Fruit fly (Drosophila melanogaster) whole organism, prepupa: ENCODE results near the gene Elo68beta.

Source experiments
- Blimp-1 ChIP-seq: fragments of 200-800 bp; sonication (Bioruptor generic); optimal IDR thresholded peaks from 3 replicates; lab custom pipeline; 2017; ENCODE audit warnings: missing biosample characterization, missing genetic modification characterization, mild to moderate bottlenecking, moderate library complexity, missing genetic modification reagents
- CG10669 ChIP-seq: fragments of 200-800 bp; sonication (Bioruptor generic); optimal IDR thresholded peaks from 3 replicates; lab custom pipeline; 2018; ENCODE audit warnings: missing biosample characterization, mild to moderate bottlenecking, missing genetic modification characterization, moderate library complexity
- CG11294 ChIP-seq: fragments of 200-800 bp; sonication (Bioruptor generic); IDR thresholded peaks from 2 replicates; pipeline ENCODE4 v1.3.6; 2022; ENCODE audit warnings: missing biosample characterization, missing genetic modification characterization
- CG11762 ChIP-seq: fragments of 200-800 bp; sonication (Bioruptor generic); optimal IDR thresholded peaks from 3 replicates; lab custom pipeline; 2016; ENCODE audit warnings: missing biosample characterization, missing genetic modification characterization; ENCODE audit not compliant: insufficient read depth
- CG11902 ChIP-seq: fragments of 200-800 bp; sonication (Bioruptor generic); optimal IDR thresholded peaks from 3 replicates; lab custom pipeline; 2016; ENCODE audit warnings: missing biosample characterization, missing genetic modification characterization
- CG15336 ChIP-seq: fragments of 200-800 bp; sonication (Bioruptor generic); IDR thresholded peaks from 2 replicates; pipeline ENCODE4 v1.3.6; 2022; ENCODE audit warnings: missing biosample characterization, missing genetic modification characterization
- CG1621 ChIP-seq: fragments of 200-800 bp; sonication (Bioruptor generic); optimal IDR thresholded peaks from 3 replicates; lab custom pipeline; 2018; ENCODE audit warnings: missing biosample characterization, mild to moderate bottlenecking, missing genetic modification characterization
- CG3032 ChIP-seq: fragments of 200-800 bp; optimal IDR thresholded peaks from 2 replicates; lab custom pipeline; 2019; ENCODE audit warnings: missing biosample characterization, mild to moderate bottlenecking, missing genetic modification characterization, moderate library complexity
- CG32006 ChIP-seq: fragments of 200-800 bp; sonication (Bioruptor generic); optimal IDR thresholded peaks from 3 replicates; lab custom pipeline; 2017; ENCODE audit warnings: missing biosample characterization, mild to moderate bottlenecking, missing genetic modification characterization
- CG34406 ChIP-seq: fragments of 200-800 bp; sonication (Bioruptor generic); optimal IDR thresholded peaks from 3 replicates; lab custom pipeline; 2016; ENCODE audit warnings: missing biosample characterization, missing genetic modification characterization
- CG4318 ChIP-seq: fragments of 200-800 bp; sonication (Bioruptor generic); optimal IDR thresholded peaks from 3 replicates; lab custom pipeline; 2017; ENCODE audit warnings: missing biosample characterization, mild to moderate bottlenecking, missing genetic modification characterization
- CG6276 ChIP-seq: fragments of 200-800 bp; sonication (Bioruptor generic); optimal IDR thresholded peaks from 2 replicates; lab custom pipeline; 2017; ENCODE audit warnings: missing biosample characterization, mild to moderate bottlenecking, missing genetic modification characterization
- CG6792 ChIP-seq: fragments of 200-800 bp; sonication (Bioruptor generic); optimal IDR thresholded peaks from 3 replicates; lab custom pipeline; 2016; ENCODE audit warnings: missing biosample characterization, missing genetic modification characterization
- CG6854 ChIP-seq: fragments of 200-800 bp; sonication (Bioruptor generic); optimal IDR thresholded peaks from 2 replicates; lab custom pipeline; 2017; ENCODE audit warnings: missing biosample characterization, mild to moderate bottlenecking, missing genetic modification characterization
- CG7368 ChIP-seq: fragments of 200-800 bp; sonication (Bioruptor generic); optimal IDR thresholded peaks from 3 replicates; lab custom pipeline; 2016; ENCODE audit warnings: missing biosample characterization, missing genetic modification characterization
- CG8319 ChIP-seq: fragments of 200-800 bp; sonication (Bioruptor generic); optimal IDR thresholded peaks from 3 replicates; lab custom pipeline; 2016; ENCODE audit warnings: missing biosample characterization, missing genetic modification characterization
- CG8632 ChIP-seq: fragments of 200-800 bp; sonication (Bioruptor generic); optimal IDR thresholded peaks from 3 replicates; lab custom pipeline; 2016; ENCODE audit warnings: missing biosample characterization, missing genetic modification characterization
- CG9139 ChIP-seq: fragments of 200-800 bp; sonication (Bioruptor generic); optimal IDR thresholded peaks from 3 replicates; lab custom pipeline; 2017; ENCODE audit warnings: missing biosample characterization, mild to moderate bottlenecking, missing genetic modification characterization
- Eip75B ChIP-seq: fragments of 200-800 bp; sonication (Bioruptor generic); optimal IDR thresholded peaks from 3 replicates; lab custom pipeline; 2016; ENCODE audit warnings: missing biosample characterization, missing genetic modification characterization
- Ets96B ChIP-seq: fragments of 200-800 bp; optimal IDR thresholded peaks from 2 replicates; lab custom pipeline; 2019; ENCODE audit warnings: missing biosample characterization, mild to moderate bottlenecking, missing genetic modification characterization, moderate library complexity
- Gug ChIP-seq: fragments of 200-800 bp; sonication (Bioruptor generic); IDR thresholded peaks from 2 replicates; pipeline ENCODE4 v1.3.6; 2022; ENCODE audit warnings: missing biosample characterization, missing genetic modification characterization
- Hr38 ChIP-seq: sonication (Bioruptor generic); optimal IDR thresholded peaks from 2 replicates; lab custom pipeline; 2016; ENCODE audit warnings: missing biosample characterization, missing genetic modification characterization
- Hr39 ChIP-seq: fragments of 200-800 bp; sonication (Bioruptor generic); optimal IDR thresholded peaks from 2 replicates; lab custom pipeline; 2016; ENCODE audit warnings: missing biosample characterization, missing genetic modification characterization
- Hr4 ChIP-seq: fragments of 200-800 bp; sonication (Bioruptor generic); optimal IDR thresholded peaks from 3 replicates; lab custom pipeline; 2016; ENCODE audit warnings: missing biosample characterization, missing genetic modification characterization
- Lpt ChIP-seq: fragments of 200-800 bp; sonication (Bioruptor generic); optimal IDR thresholded peaks from 3 replicates; lab custom pipeline; 2016; ENCODE audit warnings: missing biosample characterization, missing genetic modification characterization
- Met ChIP-seq: fragments of 200-800 bp; sonication (Bioruptor generic); optimal IDR thresholded peaks from 3 replicates; lab custom pipeline; 2016; ENCODE audit warnings: missing biosample characterization, missing genetic modification characterization
- OdsH ChIP-seq: fragments of 200-800 bp; sonication (Bioruptor generic); optimal IDR thresholded peaks from 3 replicates; lab custom pipeline; 2016; ENCODE audit warnings: missing biosample characterization, missing genetic modification characterization
- Smox ChIP-seq: fragments of 200-800 bp; sonication (Bioruptor generic); optimal IDR thresholded peaks from 3 replicates; lab custom pipeline; 2016; ENCODE audit warnings: missing biosample characterization, missing genetic modification characterization
- Sox102F ChIP-seq: fragments of 200-800 bp; sonication (Bioruptor generic); optimal IDR thresholded peaks from 2 replicates; lab custom pipeline; 2016; ENCODE audit warnings: missing biosample characterization, mild to moderate bottlenecking, missing genetic modification characterization
- Sox14 ChIP-seq: fragments of 200-800 bp; sonication (Bioruptor generic); optimal IDR thresholded peaks from 3 replicates; lab custom pipeline; 2016; ENCODE audit warnings: missing biosample characterization, missing genetic modification characterization
- Sox15 ChIP-seq: fragments of 200-800 bp; sonication (Bioruptor generic); optimal IDR thresholded peaks from 3 replicates; lab custom pipeline; 2016; ENCODE audit warnings: missing biosample characterization, missing genetic modification characterization
- achi ChIP-seq: fragments of 200-800 bp; sonication (Bioruptor generic); optimal IDR thresholded peaks from 3 replicates; lab custom pipeline; 2016; ENCODE audit warnings: missing biosample characterization, missing genetic modification characterization
- cyc ChIP-seq: fragments of 200-800 bp; sonication (Bioruptor generic); optimal IDR thresholded peaks from 3 replicates; lab custom pipeline; 2016; ENCODE audit warnings: missing biosample characterization, missing genetic modification characterization
- dac ChIP-seq: fragments of 200-800 bp; sonication (Bioruptor generic); optimal IDR thresholded peaks from 2 replicates; lab custom pipeline; 2017; ENCODE audit warnings: missing biosample characterization, mild to moderate bottlenecking, missing genetic modification characterization
- dsx ChIP-seq: fragments of 200-800 bp; optimal IDR thresholded peaks from 3 replicates; lab custom pipeline; 2019; ENCODE audit warnings: missing biosample characterization, mild to moderate bottlenecking, missing genetic modification characterization, moderate library complexity; ENCODE audit not compliant: poor library complexity, severe bottlenecking
- esn ChIP-seq: fragments of 200-800 bp; sonication (Bioruptor generic); optimal IDR thresholded peaks from 2 replicates; lab custom pipeline; 2016; ENCODE audit warnings: missing biosample characterization, mild to moderate bottlenecking, missing genetic modification characterization, moderate library complexity
- fd59A ChIP-seq: fragments of 200-800 bp; sonication (Bioruptor generic); optimal IDR thresholded peaks from 2 replicates; lab custom pipeline; 2017; ENCODE audit warnings: missing biosample characterization, mild to moderate bottlenecking, missing genetic modification characterization, missing genetic modification reagents
- fd85E ChIP-seq: fragments of 200-800 bp; sonication (Bioruptor generic); optimal IDR thresholded peaks from 3 replicates; lab custom pipeline; 2016; ENCODE audit warnings: missing biosample characterization, missing genetic modification characterization
- fkh ChIP-seq: fragments of 200-800 bp; sonication (Bioruptor generic); optimal IDR thresholded peaks from 3 replicates; lab custom pipeline; 2017; ENCODE audit warnings: missing biosample characterization, mild to moderate bottlenecking, missing genetic modification characterization, moderate library complexity
- net ChIP-seq: fragments of 200-800 bp; sonication (Bioruptor generic); optimal IDR thresholded peaks from 3 replicates; lab custom pipeline; 2016; ENCODE audit warnings: missing biosample characterization, missing genetic modification characterization
- pdm3 ChIP-seq: fragments of 200-800 bp; sonication (Bioruptor generic); optimal IDR thresholded peaks from 3 replicates; lab custom pipeline; 2016; ENCODE audit warnings: missing biosample characterization, missing genetic modification characterization
- salr ChIP-seq, 2 experiments: fragments of 200-800 bp; sonication (Bioruptor generic); optimal IDR thresholded peaks; 3 replicates each; lab custom pipeline; 2016 to 2018; ENCODE audit warnings: missing biosample characterization in 2 of 2, missing genetic modification characterization in 2 of 2, mild to moderate bottlenecking in 1 of 2
- spab ChIP-seq: fragments of 200-800 bp; sonication (Bioruptor generic); optimal IDR thresholded peaks from 2 replicates; lab custom pipeline; 2017; ENCODE audit warnings: missing biosample characterization, mild to moderate bottlenecking, missing genetic modification characterization, missing genetic modification reagents
- ss ChIP-seq, 2 experiments: fragments of 200-800 bp; sonication (Bioruptor generic); optimal IDR thresholded peaks; 2 replicates in 1 of 2; 3 replicates in 1 of 2; lab custom pipeline; 2017 to 2018; ENCODE audit warnings: mild to moderate bottlenecking in 2 of 2, missing biosample characterization in 2 of 2, missing genetic modification characterization in 2 of 2, moderate library complexity in 1 of 2
- svp ChIP-seq: fragments of 200-800 bp; sonication (Bioruptor generic); peaks from one replicate; lab custom pipeline; 2016; ENCODE audit warnings: missing biosample characterization, missing genetic modification characterization
- topi ChIP-seq: fragments of 200-800 bp; sonication (Bioruptor generic); optimal IDR thresholded peaks from 3 replicates; lab custom pipeline; 2016; ENCODE audit warnings: missing biosample characterization, missing genetic modification characterization

The Elo68beta gene

dm6 chr3L:11123088-11123487 lies 21.6 kb upstream of the Elo68beta start, which contains the start of the genes Ufd1 and NaPi-III (continued):
- TF ChIP-seq CG11294 (GFP tag; lab: Robert Waterston, UW) (no peak), spab (GFP tag; lab: Kevin White, UChicago) (no peak), CG10669 (no peak), CG11762 (no peak), Eip75B (peak; percentile 7), fd85E (GFP tag; lab: Kevin White, UChicago) (no peak), fd59A (GFP tag; lab: Kevin White, UChicago) (no peak), Hr38 (GFP tag; lab: Kevin White, UChicago) (no peak), Sox15 (GFP tag; lab: Kevin White, UChicago) (no peak), CG3032 (tag; lab: Kevin White, UChicago) (peak; percentile 41), CG9139 (GFP tag; lab: Kevin White, UChicago) (no peak), Met (GFP tag; lab: Kevin White, UChicago) (no peak), Sox14 (GFP tag; lab: Kevin White, UChicago) (peak; percentile 78), CG1621 (peak; percentile 65), fkh (GFP tag; lab: Kevin White, UChicago) (peak; percentile 18), CG8319 (GFP tag; lab: Kevin White, UChicago) (no peak), CG4318 (no peak), Smox (no peak), Hr39 (GFP tag; lab: Kevin White, UChicago) (peak; percentile 2)

dm6 chr3L:11120419-11120958 lies 19.0 kb upstream of the Elo68beta start, which contains the start of the genes FoxK and mRpL2:
Gene FoxK, minus strand, starts transcription at chr3L:11120783.
Gene mRpL2, plus strand, starts transcription at chr3L:11120847.
- peak; percentile 91 for TF ChIP-seq Lpt
- peak; percentile 74 for TF ChIP-seq svp (GFP tag; lab: Kevin White, UChicago)
- no peak for TF ChIP-seq CG11294 (GFP tag; lab: Robert Waterston, UW)
- peak; percentile 41 for TF ChIP-seq esn (GFP tag; lab: Kevin White, UChicago)
- TF ChIP-seq CG6276 (GFP tag; lab: Kevin White, UChicago) = peak; percentile 94
- peak; percentile 28 for TF ChIP-seq Smox
- peak; percentile 84 for TF ChIP-seq CG10669
- TF ChIP-seq Sox102F = peak; percentile 66
- TF ChIP-seq cyc (GFP tag; lab: Kevin White, UChicago) = no peak
- TF ChIP-seq CG8319 (GFP tag; lab: Kevin White, UChicago) = peak; percentile 26
- peak; percentile 12 for TF ChIP-seq Hr39 (GFP tag; lab: Kevin White, UChicago)
- TF ChIP-seq CG4318 = peak; percentile 11
- TF ChIP-seq Hr4 (GFP tag; lab: Kevin White, UChicago) = peak; percentile 61
- TF ChIP-seq CG7368 (GFP tag; lab: Kevin White, UChicago) = peak; percentile 58
- no peak for TF ChIP-seq fkh (GFP tag; lab: Kevin White, UChicago)
- peak; percentile 80 for TF ChIP-seq Ets96B (tag; lab: Kevin White, UChicago)
- TF ChIP-seq dac (GFP tag; lab: Kevin White, UChicago) = peak; percentile 43
- peak; percentile 54 to 90 for TF ChIP-seq salr (GFP tag; optimal IDR thresholded peaks at IDR 0.05; lab: Kevin White, UChicago)
- peak; percentile 62 for TF ChIP-seq Sox14 (GFP tag; lab: Kevin White, UChicago)
- TF ChIP-seq Sox15 (GFP tag; lab: Kevin White, UChicago) = no peak
- TF ChIP-seq net (GFP tag; lab: Kevin White, UChicago) = peak; percentile 84
- peak; percentile 23 for TF ChIP-seq Blimp-1
- peak; percentile 63 for TF ChIP-seq CG8632 (GFP tag; lab: Kevin White, UChicago)
- TF ChIP-seq topi (GFP tag; lab: Kevin White, UChicago) = peak; percentile 42
- TF ChIP-seq CG1621 = peak; percentile 70
- TF ChIP-seq Eip75B = peak; percentile 57
- peak; percentile 2 for TF ChIP-seq Hr38 (GFP tag; lab: Kevin White, UChicago)
- peak; percentile 77 for TF ChIP-seq CG3032 (tag; lab: Kevin White, UChicago)
- TF ChIP-seq ss (GFP tag; optimal IDR thresholded peaks at IDR 0.05; lab: Kevin White, UChicago) = peak; percentile 96 to 97
- TF ChIP-seq CG6854 (GFP tag; lab: Kevin White, UChicago) = peak; percentile 65
- no peak for TF ChIP-seq CG11902 (GFP tag; lab: Kevin White, UChicago)
- peak; percentile 37 for TF ChIP-seq CG6792
- TF ChIP-seq achi = peak; percentile 66
- peak; percentile 86 for TF ChIP-seq spab (GFP tag; lab: Kevin White, UChicago)
- TF ChIP-seq CG32006 = peak; percentile 77
- TF ChIP-seq dsx (GFP tag; lab: Kevin White, UChicago) = peak; percentile 77
- 0 out of 2 replicates have a peak, but pooled peaks have one; percentile 9 for TF ChIP-seq Gug
- TF ChIP-seq fd85E (GFP tag; lab: Kevin White, UChicago) = peak; percentile 42
- peak; percentile 75 for TF ChIP-seq CG15336
- peak; percentile 51 for TF ChIP-seq CG34406 (GFP tag; lab: Kevin White, UChicago)
- peak; percentile 71 for TF ChIP-seq pdm3 (GFP tag; lab: Kevin White, UChicago)
- peak; percentile 61 for TF ChIP-seq fd59A (GFP tag; lab: Kevin White, UChicago)
- peak; percentile 43 for TF ChIP-seq OdsH (GFP tag; lab: Kevin White, UChicago)
